Fruit fly (Drosophila melanogaster): Measurements from ENCODE around the gene eag.

eag gene

DNA sequence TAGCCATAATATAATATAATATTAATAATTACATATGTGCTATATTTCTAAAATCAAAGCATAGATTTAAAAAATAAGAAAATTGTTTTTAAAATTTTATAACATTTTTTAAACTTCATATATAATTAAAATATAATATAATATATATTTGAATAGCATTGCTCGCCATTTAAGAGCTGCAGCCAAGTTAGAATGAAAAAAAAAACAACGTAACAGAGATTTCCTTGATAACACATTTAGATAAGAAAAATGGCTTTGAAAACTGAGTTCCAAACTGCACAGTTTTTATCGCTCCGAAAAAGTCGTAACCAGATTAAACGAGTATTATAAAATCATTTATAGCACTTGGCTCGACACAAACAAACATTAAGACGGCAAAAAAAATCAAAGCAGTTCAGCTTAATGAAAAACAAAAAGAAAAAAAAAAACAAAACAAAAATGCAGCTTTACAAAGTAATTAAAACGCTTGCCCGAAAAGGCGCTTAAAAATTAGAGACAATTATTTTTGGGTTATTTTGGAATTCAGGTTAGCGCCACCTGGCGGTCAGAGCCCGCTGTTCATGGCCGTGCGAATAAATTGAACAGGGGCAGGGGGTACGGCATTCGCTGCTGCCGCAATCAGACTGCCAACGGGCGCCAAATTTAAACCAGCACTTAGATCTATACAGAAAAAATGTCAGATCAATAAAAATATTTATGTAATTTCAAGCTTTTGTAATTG is 45.5 kb upstream of the eag start, which contains the start of gene fiz:
Gene fiz, minus strand, starts transcription at position 51 of the 721 bp plus-strand sequence.
- TF ChIP-seq OdsH (GFP tag; optimal IDR thresholded peaks at IDR 0.05) (no peak), Eip78C (GFP tag) (peak; percentile 6), CG15336 (GFP tag; IDR thresholded peaks at IDR 0.05) (0 out of 2 replicates have a peak, but pooled peaks have one; percentile 30), CG6792 (GFP tag; optimal IDR thresholded peaks at IDR 0.05) (no peak), spab (GFP tag; optimal IDR thresholded peaks at IDR 0.05) (no peak), CG6163 (GFP tag; IDR thresholded peaks at IDR 0.05) (0 out of 3 replicates have a peak, but pooled peaks have one; percentile 25), dac (GFP tag; optimal IDR thresholded peaks at IDR 0.05) (no peak), CG6854 (GFP tag; optimal IDR thresholded peaks at IDR 0.05) (no peak), CG8119 (GFP tag; IDR thresholded peaks at IDR 0.05) (no peak), topi (GFP tag; optimal IDR thresholded peaks at IDR 0.05) (no peak), Hr39 (GFP tag; optimal IDR thresholded peaks at IDR 0.05) (peak; percentile 2), vri (GFP tag; optimal IDR thresholded peaks at IDR 0.05) (peak; percentile 27), net (GFP tag; optimal IDR thresholded peaks at IDR 0.05) (no peak)

DNA sequence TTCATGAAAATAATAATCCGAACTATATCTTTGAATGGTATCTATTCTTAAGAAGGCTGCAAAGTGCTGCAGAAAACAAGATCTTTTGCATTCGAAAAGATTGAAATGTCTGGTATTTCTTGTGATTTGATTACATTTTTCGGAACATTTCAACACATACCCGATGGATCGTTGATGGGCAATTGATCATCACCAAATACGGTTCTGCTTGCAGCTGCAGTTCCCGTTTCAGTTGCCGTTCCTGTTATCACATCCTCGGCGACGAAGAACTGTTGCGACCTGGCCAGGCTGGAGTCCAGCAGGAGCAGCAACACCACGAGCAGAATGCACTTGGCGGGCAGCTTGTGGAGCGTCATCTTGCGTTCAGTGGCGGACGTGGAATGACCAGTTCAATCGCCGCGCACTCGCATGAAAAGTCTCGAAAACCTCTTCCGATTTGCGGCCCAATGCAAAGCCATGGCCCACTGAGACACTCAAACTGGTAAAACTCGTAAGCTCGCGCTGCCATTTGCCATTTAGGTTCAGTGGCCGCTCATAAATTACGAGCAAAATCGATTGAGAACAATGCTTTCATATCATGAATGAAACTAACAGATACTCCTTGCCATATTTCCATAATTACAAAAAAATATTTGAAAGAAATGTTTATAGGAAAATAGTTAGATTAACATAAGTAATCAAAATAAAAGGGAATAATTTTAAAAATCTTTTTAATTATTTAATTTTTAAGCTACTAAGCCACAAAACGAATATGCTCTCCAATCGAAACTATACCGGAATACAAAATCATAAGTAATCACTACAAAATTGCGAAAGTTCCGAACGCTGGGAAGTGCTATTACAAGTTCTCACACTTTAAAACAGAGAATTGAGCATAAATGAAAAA is 44.6 kb upstream of the eag start, which contains the start of gene CG14406:
Gene CG14406, minus strand, starts transcription at position 382 of the 886 bp plus-strand sequence.
- TF ChIP-seq Ets96B (tag; optimal IDR thresholded peaks at IDR 0.05) (peak; percentile 5), CG8119 (GFP tag; IDR thresholded peaks at IDR 0.05) (no peak), lz (GFP tag; optimal IDR thresholded peaks at IDR 0.05) (no peak), Sox14 (GFP tag; optimal IDR thresholded peaks at IDR 0.05) (no peak), CG6163 (GFP tag; IDR thresholded peaks at IDR 0.05) (no peak; the same call in 2 of the 3 replicates), CG6854 (GFP tag; optimal IDR thresholded peaks at IDR 0.05) (no peak), Eip78C (GFP tag) (peak; percentile 58), CG9139 (GFP tag; optimal IDR thresholded peaks at IDR 0.05) (no peak), CG1621 (tag; optimal IDR thresholded peaks at IDR 0.05) (no peak), CG31627 (GFP tag; optimal IDR thresholded peaks at IDR 0.05) (no peak), CG3032 (tag; optimal IDR thresholded peaks at IDR 0.05) (no peak), CG10631 (GFP tag; optimal IDR thresholded peaks at IDR 0.05) (no peak), Smox (GFP tag; optimal IDR thresholded peaks at IDR 0.05) (peak; percentile 28), achi (GFP tag; optimal IDR thresholded peaks at IDR 0.05) (no peak), Blimp-1 (GFP tag; optimal IDR thresholded peaks at IDR 0.05) (no peak), OdsH (GFP tag; optimal IDR thresholded peaks at IDR 0.05) (no peak), eg (GFP tag; IDR thresholded peaks at IDR 0.05) (0 out of 3 replicates have a peak, but pooled peaks have one; percentile 35), CG3919 (GFP tag; optimal IDR thresholded peaks at IDR 0.05) (peak; percentile 44), Gug (GFP tag; IDR thresholded peaks at IDR 0.05) (0 out of 2 replicates have a peak, but pooled peaks have one; percentile 10), Sox15 (GFP tag; optimal IDR thresholded peaks at IDR 0.05) (no peak), spab (GFP tag; optimal IDR thresholded peaks at IDR 0.05) (no peak), esn (GFP tag; optimal IDR thresholded peaks at IDR 0.05) (peak; percentile 13), dac (GFP tag; optimal IDR thresholded peaks at IDR 0.05) (no peak), fd85E (GFP tag; optimal IDR thresholded peaks at IDR 0.05) (no peak), CG11294 (GFP tag; IDR thresholded peaks at IDR 0.05) (no peak; the same call in 1 of the 2 replicates), Hr39 (GFP tag; optimal IDR thresholded peaks at IDR 0.05) (no peak), CG4318 (GFP tag; optimal IDR thresholded peaks at IDR 0.05) (no peak), CG10669 (GFP tag; optimal IDR thresholded peaks at IDR 0.05) (peak; percentile 28), Ets21C (GFP tag; optimal IDR thresholded peaks at IDR 0.05) (no peak), topi (GFP tag; optimal IDR thresholded peaks at IDR 0.05) (peak; percentile 32), CG15336 (GFP tag; IDR thresholded peaks at IDR 0.05) (peak; percentile 69), acj6 (GFP tag; optimal IDR thresholded peaks at IDR 0.05) (no peak), Eip93F (GFP tag; optimal IDR thresholded peaks at IDR 0.05) (no peak), cyc (GFP tag; optimal IDR thresholded peaks at IDR 0.05) (no peak), CG16779 (tag; optimal IDR thresholded peaks at IDR 0.05) (no peak), salr (GFP tag; optimal IDR thresholded peaks at IDR 0.05) (peak in 1 of 2 experiments; percentile 27), Sox102F (GFP tag; optimal IDR thresholded peaks at IDR 0.05) (peak; percentile 4), CG11762 (GFP tag; optimal IDR thresholded peaks at IDR 0.05; ENCODE audit: insufficient read depth) (no peak), CG6808 (GFP tag; optimal IDR thresholded peaks at IDR 0.05) (no peak), Hr4 (GFP tag; optimal IDR thresholded peaks at IDR 0.05) (no peak), ss (GFP tag; optimal IDR thresholded peaks at IDR 0.05) (no peak), svp (GFP tag) (peak; percentile 69)
